Fruit fly (Drosophila melanogaster): ENCODE results near the gene BobA.

BobA gene

DNA sequence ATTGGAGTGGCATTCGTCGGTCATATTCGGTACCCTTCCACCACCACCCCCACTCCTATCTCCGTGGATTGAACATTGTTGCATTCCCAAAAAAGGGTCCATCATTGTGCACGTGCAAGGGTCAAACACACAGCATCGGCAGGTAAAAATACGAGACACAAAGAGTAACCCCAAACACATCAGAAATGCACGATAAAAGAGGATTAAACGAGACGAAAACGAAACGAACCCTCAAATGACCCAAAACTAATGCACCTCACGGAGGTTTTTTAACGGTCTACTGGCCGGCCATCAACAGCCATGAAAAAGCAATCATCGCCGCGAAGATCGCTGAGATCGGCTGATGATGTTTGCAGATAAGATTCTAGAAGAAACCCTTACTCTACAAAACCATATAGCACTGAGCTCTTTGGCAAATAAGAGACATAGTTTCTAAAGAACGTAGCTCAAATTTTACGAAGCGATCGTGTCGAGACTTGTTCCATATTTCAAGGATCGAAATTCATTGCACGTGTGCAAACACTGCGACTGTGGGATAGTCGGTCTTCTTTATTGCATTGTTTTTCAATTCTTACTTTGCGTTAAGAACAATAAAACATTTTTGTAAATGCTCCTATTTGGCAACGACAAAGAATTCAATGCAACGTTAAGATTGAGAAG, 20.4 kb upstream of the BobA start:
- TF ChIP-seq svp (GFP tag) (peak; percentile 1), Ets96B (tag; optimal IDR thresholded peaks at IDR 0.05) (no peak)

- no peak for TF ChIP-seq OdsH (GFP tag; optimal IDR thresholded peaks at IDR 0.05)
- TF ChIP-seq Sox102F (GFP tag; optimal IDR thresholded peaks at IDR 0.05): no peak
- TF ChIP-seq Gug (GFP tag; IDR thresholded peaks at IDR 0.05): no peak
- TF ChIP-seq CG8319 (GFP tag; optimal IDR thresholded peaks at IDR 0.05): no peak
Observed at dm6 chr3L:14964862-14965261, 18.9 kb upstream of the BobA start.

- TF ChIP-seq salr (GFP tag; optimal IDR thresholded peaks at IDR 0.05) (no peak), CG8119 (GFP tag; IDR thresholded peaks at IDR 0.05) (no peak)
Observed at dm6 chr3L:14962729-14963128, 16.8 kb upstream of the BobA start.

DNA sequence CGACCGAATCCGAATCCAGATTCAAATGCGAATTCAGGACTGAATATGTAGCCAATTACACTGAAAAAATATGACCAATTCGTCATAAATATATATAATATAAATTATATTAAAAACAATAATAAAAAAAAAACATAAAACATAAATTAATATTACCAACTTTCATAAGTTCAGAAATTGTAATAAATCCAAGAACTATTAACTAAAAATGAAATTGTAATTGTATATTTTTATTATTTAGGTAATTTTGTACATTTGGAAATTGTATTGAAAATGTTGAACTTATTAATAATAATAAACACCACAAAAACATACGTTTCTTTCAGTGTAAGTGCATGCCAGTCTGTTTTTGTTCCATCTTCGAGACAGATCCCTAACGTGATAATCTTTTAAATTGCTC, 15.1 kb upstream of the BobA start:
- TF ChIP-seq Ets21C (GFP tag; optimal IDR thresholded peaks at IDR 0.05): no peak
- TF ChIP-seq dac (GFP tag; optimal IDR thresholded peaks at IDR 0.05): no peak
- TF ChIP-seq net (GFP tag; optimal IDR thresholded peaks at IDR 0.05): no peak
- TF ChIP-seq svp (GFP tag): no peak
- no peak for TF ChIP-seq Ets96B (tag; optimal IDR thresholded peaks at IDR 0.05)
- no peak for TF ChIP-seq CG3032 (tag; optimal IDR thresholded peaks at IDR 0.05)
- no peak for TF ChIP-seq Eip75B (GFP tag; optimal IDR thresholded peaks at IDR 0.05)
- TF ChIP-seq CG32006 (GFP tag; optimal IDR thresholded peaks at IDR 0.05): no peak
- TF ChIP-seq Hr39 (GFP tag; optimal IDR thresholded peaks at IDR 0.05): no peak

dm6 chr3L:14960549-14960948, 14.6 kb upstream of the BobA start:
- TF ChIP-seq achi (GFP tag; optimal IDR thresholded peaks at IDR 0.05): no peak
- no peak for TF ChIP-seq Eip78C (GFP tag)
- no peak for TF ChIP-seq Eip93F (GFP tag; optimal IDR thresholded peaks at IDR 0.05)
- no peak for TF ChIP-seq CG34406 (GFP tag; optimal IDR thresholded peaks at IDR 0.05)
- TF ChIP-seq Lpt (GFP tag; optimal IDR thresholded peaks at IDR 0.05): no peak
- no peak for TF ChIP-seq Eip75B (GFP tag; optimal IDR thresholded peaks at IDR 0.05)

- TF ChIP-seq CG11762 (GFP tag; optimal IDR thresholded peaks at IDR 0.05; ENCODE audit: insufficient read depth) (no peak), Lpt (GFP tag; optimal IDR thresholded peaks at IDR 0.05) (no peak), CG11294 (GFP tag; IDR thresholded peaks at IDR 0.05) (no peak), Ets21C (GFP tag; optimal IDR thresholded peaks at IDR 0.05) (no peak), CG10669 (GFP tag; optimal IDR thresholded peaks at IDR 0.05) (no peak), CG10631 (GFP tag; optimal IDR thresholded peaks at IDR 0.05) (no peak), Hr39 (GFP tag; optimal IDR thresholded peaks at IDR 0.05) (no peak), Eip93F (GFP tag; optimal IDR thresholded peaks at IDR 0.05) (no peak), Hr38 (GFP tag; optimal IDR thresholded peaks at IDR 0.05) (no peak), CG31627 (GFP tag; optimal IDR thresholded peaks at IDR 0.05) (no peak), Gug (GFP tag; IDR thresholded peaks at IDR 0.05) (no peak), Sox15 (GFP tag; optimal IDR thresholded peaks at IDR 0.05) (no peak), CG6854 (GFP tag; optimal IDR thresholded peaks at IDR 0.05) (no peak), CG4318 (GFP tag; optimal IDR thresholded peaks at IDR 0.05) (no peak), CG6276 (GFP tag; optimal IDR thresholded peaks at IDR 0.05) (no peak), net (GFP tag; optimal IDR thresholded peaks at IDR 0.05) (no peak), acj6 (GFP tag; optimal IDR thresholded peaks at IDR 0.05) (no peak)
Observed at dm6 chr3L:14958613-14959327, 12.8 kb upstream of the BobA start.
